Worm (Caenorhabditis elegans) whole organism, L1 larva: ENCODE measurements around the gene ceh-27.

Experiments
- C16A3.4 ChIP-seq: fragments of 150-350 bp; optimal IDR thresholded peaks from 2 replicates; lab custom pipeline; 2014; ENCODE audit warnings: missing biosample characterization, missing genetic modification characterization
- F16B12.6 ChIP-seq: fragments of 150-350 bp; optimal IDR thresholded peaks from 2 replicates; lab custom pipeline; 2014; ENCODE audit warnings: missing biosample characterization, missing genetic modification characterization
- Y116A8C.19 ChIP-seq: sonication (generic microtip); optimal IDR thresholded peaks from 2 replicates; lab custom pipeline; 2016; ENCODE audit warnings: missing compliant biosample characterization, missing genetic modification characterization, borderline replicate concordance
- aha-1 ChIP-seq: fragments of 150-350 bp; optimal IDR thresholded peaks from 2 replicates; lab custom pipeline; 2014; ENCODE audit warnings: missing biosample characterization, missing genetic modification characterization
- alr-1 ChIP-seq: fragments of 200-800 bp; sonication (Bioruptor generic); optimal IDR thresholded peaks from 2 replicates; lab custom pipeline; 2018; ENCODE audit warnings: borderline replicate concordance, mild to moderate bottlenecking, missing genetic modification characterization, missing compliant biosample characterization
- aly-2 ChIP-seq: fragments of 150-350 bp; optimal IDR thresholded peaks from 2 replicates; lab custom pipeline; 2014; ENCODE audit warnings: missing biosample characterization, missing genetic modification characterization
- blmp-1 ChIP-seq: fragments of 150-350 bp; optimal IDR thresholded peaks from 2 replicates; lab custom pipeline; 2014; ENCODE audit warnings: missing biosample characterization, missing genetic modification characterization
- ceh-82 ChIP-seq, 3 experiments: fragments of 150-350 bp in 1 of 3; sonication (generic microtip) in 2 of 3; optimal IDR thresholded peaks; 2 replicates each; lab custom pipeline; 2014 to 2017; ENCODE audit warnings: missing biosample characterization in 3 of 3, missing genetic modification characterization in 3 of 3
- ceh-88 ChIP-seq: fragments of 200-800 bp; sonication (Bioruptor generic); IDR thresholded peaks from 2 replicates; pipeline ENCODE4 v1.3.6; 2022; ENCODE audit warnings: missing genetic modification characterization, missing compliant biosample characterization
- ces-1 ChIP-seq: fragments of 150-350 bp; optimal IDR thresholded peaks from 2 replicates; lab custom pipeline; 2014; ENCODE audit warnings: missing biosample characterization, missing genetic modification reagents, missing genetic modification characterization
- dsc-1 ChIP-seq: sonication (generic microtip); optimal IDR thresholded peaks from 2 replicates; lab custom pipeline; 2016; ENCODE audit warnings: mild to moderate bottlenecking, missing genetic modification characterization, missing compliant biosample characterization
- efl-1 ChIP-seq, 4 experiments: fragments of 150-350 bp; optimal IDR thresholded peaks in 3 of 4; peaks in 1 of 4; 1 replicate in 1 of 4; 2 replicates in 3 of 4; lab custom pipeline; 2014; ENCODE audit warnings: missing biosample characterization in 2 of 4, missing genetic modification characterization in 2 of 4, missing genetic modification reagents in 2 of 4
- efl-3 ChIP-seq: fragments of 200-800 bp; sonication (Bioruptor generic); optimal IDR thresholded peaks from 2 replicates; lab custom pipeline; 2018; ENCODE audit warnings: mild to moderate bottlenecking, missing genetic modification characterization, missing compliant biosample characterization
- egl-27 ChIP-seq, 2 experiments: fragments of 150-350 bp in 1 of 2; sonication (generic microtip); optimal IDR thresholded peaks; 3 replicates each; lab custom pipeline; 2017 to 2018; ENCODE audit warnings: missing biosample characterization in 2 of 2, missing genetic modification characterization in 2 of 2, missing genetic modification reagents in 2 of 2
- elt-3 ChIP-seq, 6 experiments: fragments of 150-350 bp in 1 of 6; sonication (generic microtip); optimal IDR thresholded peaks; 2 replicates each; lab custom pipeline; 2017 to 2018; ENCODE audit warnings: missing biosample characterization in 6 of 6, missing genetic modification characterization in 6 of 6, inconsistent platforms in 1 of 6
- ets-5 ChIP-seq: fragments of 200-800 bp; sonication (Bioruptor generic); IDR thresholded peaks from 2 replicates; pipeline ENCODE4 v1.3.6; 2022; ENCODE audit warnings: missing genetic modification characterization, missing compliant biosample characterization
- fkh-10 ChIP-seq: sonication (generic microtip); optimal IDR thresholded peaks from 2 replicates; lab custom pipeline; 2017; ENCODE audit warnings: missing biosample characterization, missing genetic modification reagents, missing genetic modification characterization
- fkh-8 ChIP-seq: sonication (generic microtip); optimal IDR thresholded peaks from 2 replicates; lab custom pipeline; 2016; ENCODE audit warnings: mild to moderate bottlenecking, missing genetic modification characterization, missing compliant biosample characterization
- grh-1 ChIP-seq: fragments of 200-800 bp; sonication (Bioruptor generic); IDR thresholded peaks from 2 replicates; pipeline ENCODE4 v1.3.6; 2022; ENCODE audit warnings: missing genetic modification reagents, missing genetic modification characterization, missing compliant biosample characterization
- isw-1 ChIP-seq: fragments of 200-800 bp; sonication (Bioruptor generic); IDR thresholded peaks from 2 replicates; pipeline ENCODE4 v1.3.6; 2022; ENCODE audit warnings: missing genetic modification characterization, missing compliant biosample characterization
- jun-1 ChIP-seq: fragments of 150-350 bp; optimal IDR thresholded peaks from 2 replicates; lab custom pipeline; 2014; ENCODE audit warnings: missing biosample characterization, missing genetic modification reagents, missing genetic modification characterization
- lin-13 ChIP-seq: fragments of 150-350 bp; optimal IDR thresholded peaks from 2 replicates; lab custom pipeline; 2014; ENCODE audit warnings: missing biosample characterization, missing genetic modification reagents, missing genetic modification characterization
- lin-14 ChIP-seq: fragments of 200-800 bp; sonication (Bioruptor generic); optimal IDR thresholded peaks from 2 replicates; lab custom pipeline; 2018; ENCODE audit warnings: mild to moderate bottlenecking, missing genetic modification characterization, moderate library complexity, missing compliant biosample characterization
- lin-35 ChIP-seq, 2 experiments: fragments of 150-350 bp; optimal IDR thresholded peaks; 2 replicates each; lab custom pipeline; 2014; ENCODE audit warnings: missing biosample characterization in 2 of 2, missing genetic modification characterization in 2 of 2, missing genetic modification reagents in 2 of 2
- lin-39 ChIP-seq: fragments of 150-350 bp; optimal IDR thresholded peaks from 2 replicates; lab custom pipeline; 2014; ENCODE audit warnings: missing biosample characterization, missing genetic modification reagents, missing genetic modification characterization
- lsy-2 ChIP-seq, 2 experiments: fragments of 150-350 bp; optimal IDR thresholded peaks; 2 replicates each; lab custom pipeline; 2014; ENCODE audit warnings: missing biosample characterization in 2 of 2, missing genetic modification characterization in 2 of 2
- mab-9 ChIP-seq: fragments of 200-800 bp; sonication (Bioruptor generic); IDR thresholded peaks from 2 replicates; pipeline ENCODE4 v1.3.6; 2022; ENCODE audit warnings: missing genetic modification reagents, missing genetic modification characterization, missing compliant biosample characterization
- mef-2 ChIP-seq: fragments of 150-350 bp; optimal IDR thresholded peaks from 2 replicates; lab custom pipeline; 2014; ENCODE audit warnings: missing biosample characterization, missing genetic modification characterization
- nhr-12 ChIP-seq: sonication (generic microtip); optimal IDR thresholded peaks from 2 replicates; lab custom pipeline; 2017; ENCODE audit warnings: missing biosample characterization, missing genetic modification characterization
- nhr-28 ChIP-seq: fragments of 150-350 bp; optimal IDR thresholded peaks from 2 replicates; lab custom pipeline; 2014; ENCODE audit warnings: missing biosample characterization, missing genetic modification characterization
- nhr-85 ChIP-seq: sonication (generic microtip); peaks from one replicate; lab custom pipeline; 2016; ENCODE audit warnings: missing genetic modification characterization, inconsistent platforms, missing compliant biosample characterization
- pag-3 ChIP-seq: sonication (generic microtip); optimal IDR thresholded peaks from 2 replicates; lab custom pipeline; 2017; ENCODE audit warnings: missing genetic modification characterization, mild to moderate bottlenecking, missing compliant biosample characterization, antibody characterized with exemption, borderline replicate concordance; ENCODE audit not compliant: insufficient read depth
- pax-3 ChIP-seq: fragments of 200-800 bp; sonication (Bioruptor generic); optimal IDR thresholded peaks from 2 replicates; lab custom pipeline; 2018; ENCODE audit warnings: mild to moderate bottlenecking, missing genetic modification characterization, moderate library complexity, missing compliant biosample characterization
- skn-1 ChIP-seq: fragments of 150-350 bp; optimal IDR thresholded peaks from 2 replicates; lab custom pipeline; 2014; ENCODE audit warnings: missing biosample characterization, missing genetic modification characterization
- snu-23 ChIP-seq: sonication (generic microtip); optimal IDR thresholded peaks from 2 replicates; lab custom pipeline; 2016; ENCODE audit warnings: missing genetic modification characterization, missing compliant biosample characterization
- sox-4 ChIP-seq: sonication (generic microtip); optimal IDR thresholded peaks from 2 replicates; lab custom pipeline; 2016; ENCODE audit warnings: missing genetic modification characterization, missing compliant biosample characterization
- tbx-2 ChIP-seq: sonication (generic microtip); optimal IDR thresholded peaks from 2 replicates; lab custom pipeline; 2016; ENCODE audit warnings: missing genetic modification characterization, missing compliant biosample characterization
- tlp-1 ChIP-seq: fragments of 150-350 bp; optimal IDR thresholded peaks from 2 replicates; lab custom pipeline; 2014; ENCODE audit warnings: missing biosample characterization, missing genetic modification characterization
- unc-30 ChIP-seq: sonication (generic microtip); optimal IDR thresholded peaks from 2 replicates; lab custom pipeline; 2017; ENCODE audit warnings: missing biosample characterization, missing genetic modification characterization
- unc-86 ChIP-seq: sonication (generic microtip); optimal IDR thresholded peaks from 2 replicates; lab custom pipeline; 2016; ENCODE audit warnings: missing genetic modification characterization, missing compliant biosample characterization
- vab-15 ChIP-seq: sonication (generic microtip); optimal IDR thresholded peaks from 2 replicates; lab custom pipeline; 2017; ENCODE audit warnings: missing genotype, mild to moderate bottlenecking, missing genetic modification characterization, missing compliant biosample characterization
- xbp-1 ChIP-seq: sonication (generic microtip); optimal IDR thresholded peaks from 2 replicates; lab custom pipeline; 2016; ENCODE audit warnings: missing genetic modification characterization, missing compliant biosample characterization
- ztf-11 ChIP-seq, 2 experiments: sonication (generic microtip); optimal IDR thresholded peaks; 2 replicates each; lab custom pipeline; 2016 to 2017; ENCODE audit warnings: missing genetic modification characterization in 2 of 2, missing biosample characterization in 1 of 2, missing compliant biosample characterization in 1 of 2

ceh-27 gene

DNA sequence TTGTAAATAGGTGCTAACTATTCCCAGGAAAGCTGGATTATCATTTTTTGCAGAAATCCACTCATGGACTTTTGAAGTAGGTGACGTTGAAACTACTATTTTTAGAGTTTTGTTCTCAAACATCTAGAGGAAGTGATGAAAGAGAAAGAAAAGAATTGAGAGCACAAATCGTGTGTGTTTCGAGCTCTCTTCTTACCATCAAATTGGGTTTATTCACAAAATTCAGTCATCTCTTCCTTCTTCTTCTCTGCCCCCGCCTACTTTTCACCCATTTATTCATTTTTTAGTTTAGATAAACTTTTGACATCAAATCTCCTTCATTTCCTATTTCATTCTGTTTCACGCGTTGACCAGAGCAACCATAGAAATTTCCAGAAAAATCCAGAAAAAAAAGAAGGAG is 22.0 kb upstream of the ceh-27 start, which contains the start of gene W05E10.2:
Gene W05E10.2, plus strand, starts transcription at position 301 of the 400 bp plus-strand sequence.
- TF ChIP-seq vab-15 (tag; lab: Kevin White, UChicago) (no peak), lin-14 (GFP tag; lab: Kevin White, UChicago) (peak; percentile 25), fkh-10 (GFP tag; lab: Kevin White, UChicago) (peak; percentile 15), dsc-1 (tag; lab: Kevin White, UChicago) (peak; percentile 59), Y116A8C.19 (no peak)

DNA sequence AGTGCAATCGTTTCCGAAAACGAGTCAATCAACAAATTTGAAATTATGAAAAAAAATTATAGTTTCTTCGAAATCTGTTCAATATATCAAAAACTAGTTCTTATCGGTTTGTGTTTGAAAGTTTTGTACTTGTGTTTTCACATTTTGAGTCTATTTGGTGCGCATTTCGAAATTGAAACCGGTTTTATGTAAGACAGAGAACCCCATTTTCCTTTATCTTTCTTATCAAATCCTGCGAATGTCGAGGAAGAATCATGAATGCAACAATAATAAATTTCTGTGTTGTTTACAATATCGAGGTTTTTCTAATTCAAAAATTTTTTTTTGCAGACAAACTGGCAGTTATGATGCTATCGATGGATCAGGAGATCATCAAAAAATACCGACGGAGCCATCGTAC is 18.0 kb upstream of the ceh-27 start:
- TF ChIP-seq xbp-1 (no peak), lin-35 (GFP tag; optimal IDR thresholded peaks at IDR 0.05; lab: Kevin White, UChicago) (no peak), mef-2 (tag; lab: Kevin White, UChicago) (no peak), lin-14 (GFP tag; lab: Kevin White, UChicago) (peak; percentile 45), unc-86 (tag; lab: Kevin White, UChicago) (no peak), tbx-2 (tag; lab: Kevin White, UChicago) (no peak), aly-2 (tag; lab: Kevin White, UChicago) (no peak), jun-1 (tag; lab: Kevin White, UChicago) (no peak), sox-4 (no peak), lin-13 (GFP tag; lab: Kevin White, UChicago) (no peak), fkh-8 (tag; lab: Kevin White, UChicago) (no peak), isw-1 (GFP tag; lab: Robert Waterston, UW) (no peak), blmp-1 (tag; lab: Kevin White, UChicago) (peak; percentile 58), nhr-28 (tag; lab: Kevin White, UChicago) (no peak), egl-27 (tag; optimal IDR thresholded peaks at IDR 0.05; lab: Kevin White, UChicago) (no peak), nhr-85 (tag; lab: Kevin White, UChicago) (peak; percentile 67), tlp-1 (tag; lab: Kevin White, UChicago) (no peak), skn-1 (tag; lab: Kevin White, UChicago) (no peak), ztf-11 (tag; optimal IDR thresholded peaks at IDR 0.05; lab: Kevin White, UChicago) (no peak), nhr-12 (no peak), efl-3 (GFP tag; lab: Kevin White, UChicago) (no peak), lsy-2 (tag; optimal IDR thresholded peaks at IDR 0.05; lab: Kevin White, UChicago) (peak in 1 of 2 experiments; percentile 3), elt-3 (tag; optimal IDR thresholded peaks at IDR 0.05; lab: Kevin White, UChicago) (peak in 4 of 6 experiments; percentile 20 to 93 (median 28)), efl-1 (optimal IDR thresholded peaks at IDR 0.05; lab: Kevin White, UChicago) (no peak), efl-1 (GFP tag; optimal IDR thresholded peaks at IDR 0.05 in 1 of 2; lab: Kevin White, UChicago) (peak in 1 of 2 experiments; percentile 58), ces-1 (GFP tag; lab: Kevin White, UChicago) (no peak), lin-39 (tag; lab: Kevin White, UChicago) (no peak), ceh-88 (GFP tag; lab: Robert Waterston, UW) (no peak), grh-1 (GFP tag; lab: Robert Waterston, UW) (peak; percentile 69), pax-3 (tag; lab: Kevin White, UChicago) (no peak), mab-9 (GFP tag; lab: Robert Waterston, UW) (no peak), C16A3.4 (tag; lab: Kevin White, UChicago) (no peak), alr-1 (no peak), ceh-82 (tag; optimal IDR thresholded peaks at IDR 0.05; lab: Kevin White, UChicago) (no peak), snu-23 (no peak), pag-3 (tag; lab: Kevin White, UChicago) (no peak), unc-30 (tag; lab: Kevin White, UChicago) (no peak), aha-1 (tag; lab: Kevin White, UChicago) (no peak), F16B12.6 (no peak), ets-5 (no peak)
